Worm (Caenorhabditis elegans) whole organism, L1 larva: Measurements from ENCODE around the gene ZK666.11.
A peak's percentile ranks its signal among the peaks of the same experiment; 100 is the strongest.

Experiments used
- C04F5.9 ChIP-seq: sonication (generic microtip); optimal IDR thresholded peaks from 2 replicates; lab custom pipeline; 2016; ENCODE audit warnings: missing genetic modification characterization, missing compliant biosample characterization
- C16A3.4 ChIP-seq: fragments of 150-350 bp; optimal IDR thresholded peaks from 2 replicates; lab custom pipeline; 2014; ENCODE audit warnings: missing biosample characterization, missing genetic modification characterization
- C34B4.2 ChIP-seq: sonication (generic microtip); optimal IDR thresholded peaks from 2 replicates; lab custom pipeline; 2017; ENCODE audit warnings: mild to moderate bottlenecking, missing genetic modification characterization, missing compliant biosample characterization
- F16B12.6 ChIP-seq: fragments of 150-350 bp; optimal IDR thresholded peaks from 2 replicates; lab custom pipeline; 2014; ENCODE audit warnings: missing biosample characterization, missing genetic modification characterization
- Y116A8C.19 ChIP-seq: sonication (generic microtip); optimal IDR thresholded peaks from 2 replicates; lab custom pipeline; 2016; ENCODE audit warnings: missing compliant biosample characterization, missing genetic modification characterization, borderline replicate concordance
- aha-1 ChIP-seq: fragments of 150-350 bp; optimal IDR thresholded peaks from 2 replicates; lab custom pipeline; 2014; ENCODE audit warnings: missing biosample characterization, missing genetic modification characterization
- blmp-1 ChIP-seq: fragments of 150-350 bp; optimal IDR thresholded peaks from 2 replicates; lab custom pipeline; 2014; ENCODE audit warnings: missing biosample characterization, missing genetic modification characterization
- ceh-82 ChIP-seq, 3 experiments: fragments of 150-350 bp in 1 of 3; sonication (generic microtip) in 2 of 3; optimal IDR thresholded peaks; 2 replicates each; lab custom pipeline; 2014 to 2017; ENCODE audit warnings: missing biosample characterization in 3 of 3, missing genetic modification characterization in 3 of 3
- ces-1 ChIP-seq: fragments of 150-350 bp; optimal IDR thresholded peaks from 2 replicates; lab custom pipeline; 2014; ENCODE audit warnings: missing biosample characterization, missing genetic modification reagents, missing genetic modification characterization
- efl-1 ChIP-seq, 4 experiments: fragments of 150-350 bp; optimal IDR thresholded peaks in 3 of 4; peaks in 1 of 4; 1 replicate in 1 of 4; 2 replicates in 3 of 4; lab custom pipeline; 2014; ENCODE audit warnings: missing biosample characterization in 2 of 4, missing genetic modification characterization in 2 of 4, missing genetic modification reagents in 2 of 4
- egl-13 ChIP-seq: sonication (generic microtip); optimal IDR thresholded peaks from 2 replicates; lab custom pipeline; 2016; ENCODE audit warnings: missing genotype, missing genetic modification reagents, missing genetic modification characterization, missing compliant biosample characterization
- elt-2 ChIP-seq: sonication (generic microtip); optimal IDR thresholded peaks from 2 replicates; lab custom pipeline; 2016; ENCODE audit warnings: missing genetic modification characterization, mild to moderate bottlenecking, inconsistent platforms, missing compliant biosample characterization, missing genetic modification reagents
- ets-5 ChIP-seq: fragments of 200-800 bp; sonication (Bioruptor generic); IDR thresholded peaks from 2 replicates; pipeline ENCODE4 v1.3.6; 2022; ENCODE audit warnings: missing genetic modification characterization, missing compliant biosample characterization
- fkh-4 ChIP-seq: sonication (generic microtip); optimal IDR thresholded peaks from 2 replicates; lab custom pipeline; 2016; ENCODE audit warnings: missing compliant biosample characterization, missing genetic modification characterization, borderline replicate concordance
- fkh-8 ChIP-seq: sonication (generic microtip); optimal IDR thresholded peaks from 2 replicates; lab custom pipeline; 2016; ENCODE audit warnings: mild to moderate bottlenecking, missing genetic modification characterization, missing compliant biosample characterization
- hlh-17 ChIP-seq: fragments of 200-800 bp; sonication (Bioruptor generic); optimal IDR thresholded peaks from 2 replicates; lab custom pipeline; 2018; ENCODE audit warnings: missing genetic modification characterization, mild to moderate bottlenecking, missing compliant biosample characterization, moderate library complexity, borderline replicate concordance
- isw-1 ChIP-seq: fragments of 200-800 bp; sonication (Bioruptor generic); IDR thresholded peaks from 2 replicates; pipeline ENCODE4 v1.3.6; 2022; ENCODE audit warnings: missing genetic modification characterization, missing compliant biosample characterization
- jun-1 ChIP-seq: fragments of 150-350 bp; optimal IDR thresholded peaks from 2 replicates; lab custom pipeline; 2014; ENCODE audit warnings: missing biosample characterization, missing genetic modification reagents, missing genetic modification characterization
- lin-13 ChIP-seq: fragments of 150-350 bp; optimal IDR thresholded peaks from 2 replicates; lab custom pipeline; 2014; ENCODE audit warnings: missing biosample characterization, missing genetic modification reagents, missing genetic modification characterization
- lin-15B ChIP-seq: fragments of 150-350 bp; sonication (generic microtip); optimal IDR thresholded peaks from 3 replicates; lab custom pipeline; 2014; ENCODE audit warnings: missing biosample characterization, missing genetic modification characterization
- lin-35 ChIP-seq, 2 experiments: fragments of 150-350 bp; optimal IDR thresholded peaks; 2 replicates each; lab custom pipeline; 2014; ENCODE audit warnings: missing biosample characterization in 2 of 2, missing genetic modification characterization in 2 of 2, missing genetic modification reagents in 2 of 2
- mab-9 ChIP-seq: fragments of 200-800 bp; sonication (Bioruptor generic); IDR thresholded peaks from 2 replicates; pipeline ENCODE4 v1.3.6; 2022; ENCODE audit warnings: missing genetic modification reagents, missing genetic modification characterization, missing compliant biosample characterization
- mef-2 ChIP-seq: fragments of 150-350 bp; optimal IDR thresholded peaks from 2 replicates; lab custom pipeline; 2014; ENCODE audit warnings: missing biosample characterization, missing genetic modification characterization
- nhr-20 ChIP-seq: sonication (generic microtip); optimal IDR thresholded peaks from 2 replicates; lab custom pipeline; 2016; ENCODE audit warnings: mild to moderate bottlenecking, missing genetic modification characterization, missing compliant biosample characterization
- nhr-237 ChIP-seq: fragments of 150-350 bp; optimal IDR thresholded peaks from 2 replicates; lab custom pipeline; 2014; ENCODE audit warnings: missing biosample characterization, missing genetic modification characterization
- nhr-28 ChIP-seq: fragments of 150-350 bp; optimal IDR thresholded peaks from 2 replicates; lab custom pipeline; 2014; ENCODE audit warnings: missing biosample characterization, missing genetic modification characterization
- nhr-71 ChIP-seq: sonication (generic microtip); optimal IDR thresholded peaks from 2 replicates; lab custom pipeline; 2016; ENCODE audit warnings: mild to moderate bottlenecking, missing genetic modification characterization, moderate library complexity, missing compliant biosample characterization
- nhr-76 ChIP-seq: sonication (generic microtip); optimal IDR thresholded peaks from 2 replicates; lab custom pipeline; 2017; ENCODE audit warnings: missing biosample characterization, missing genetic modification characterization
- nhr-90 ChIP-seq: sonication (generic microtip); optimal IDR thresholded peaks from 2 replicates; lab custom pipeline; 2016; ENCODE audit warnings: mild to moderate bottlenecking, missing genetic modification characterization, missing compliant biosample characterization; ENCODE audit not compliant: poor library complexity
- pax-3 ChIP-seq: fragments of 200-800 bp; sonication (Bioruptor generic); optimal IDR thresholded peaks from 2 replicates; lab custom pipeline; 2018; ENCODE audit warnings: mild to moderate bottlenecking, missing genetic modification characterization, moderate library complexity, missing compliant biosample characterization
- pqm-1 ChIP-seq: sonication (generic microtip); optimal IDR thresholded peaks from 3 replicates; lab custom pipeline; 2017; ENCODE audit warnings: missing biosample characterization, missing genetic modification characterization
- rnt-1 ChIP-seq: sonication (generic microtip); optimal IDR thresholded peaks from 2 replicates; lab custom pipeline; 2016; ENCODE audit warnings: mild to moderate bottlenecking, missing genetic modification characterization, moderate library complexity, missing compliant biosample characterization
- sup-37 ChIP-seq: fragments of 200-800 bp; sonication (Bioruptor generic); optimal IDR thresholded peaks from 2 replicates; lab custom pipeline; 2018; ENCODE audit warnings: mild to moderate bottlenecking, missing genetic modification characterization, missing compliant biosample characterization
- swsn-7 ChIP-seq: sonication (generic microtip); optimal IDR thresholded peaks from 2 replicates; lab custom pipeline; 2016; ENCODE audit warnings: missing genetic modification characterization, missing compliant biosample characterization
- tlp-1 ChIP-seq: fragments of 150-350 bp; optimal IDR thresholded peaks from 2 replicates; lab custom pipeline; 2014; ENCODE audit warnings: missing biosample characterization, missing genetic modification characterization
- xbp-1 ChIP-seq: sonication (generic microtip); optimal IDR thresholded peaks from 2 replicates; lab custom pipeline; 2016; ENCODE audit warnings: missing genetic modification characterization, missing compliant biosample characterization
- ztf-11 ChIP-seq, 2 experiments: sonication (generic microtip); optimal IDR thresholded peaks; 2 replicates each; lab custom pipeline; 2016 to 2017; ENCODE audit warnings: missing genetic modification characterization in 2 of 2, missing biosample characterization in 1 of 2, missing compliant biosample characterization in 1 of 2

ZK666.11 gene

DNA sequence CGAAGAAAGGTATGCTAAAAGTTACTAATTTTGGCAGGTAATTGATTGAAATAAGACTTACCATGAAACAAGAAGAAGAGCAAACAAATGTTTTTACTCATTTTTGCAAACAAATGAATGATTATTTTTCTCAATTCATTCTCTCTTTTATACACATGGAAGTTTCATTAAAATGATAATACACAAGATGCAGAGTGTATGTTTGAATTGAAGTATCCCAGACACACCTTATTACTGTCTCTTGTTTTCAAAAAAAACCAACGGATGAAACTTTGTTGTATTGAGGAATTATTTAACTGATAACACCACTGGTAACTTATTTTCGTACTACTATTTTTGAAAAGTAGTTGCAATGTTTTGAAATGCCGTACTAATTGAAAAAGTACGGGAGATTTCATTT lies 3.0 kb upstream of the ZK666.11 start, which contains the start of gene clec-59:
Gene clec-59 (minus strand): TSS at position 101 of the 400 bp plus-strand sequence.
- TF ChIP-seq tlp-1 = no peak
- TF ChIP-seq ces-1 (GFP tag; lab: Kevin White, UChicago) = no peak
- no peak for TF ChIP-seq F16B12.6 (tag; lab: Kevin White, UChicago)
- no peak for TF ChIP-seq jun-1 (tag; lab: Kevin White, UChicago)
- no peak for TF ChIP-seq nhr-28
- no peak for TF ChIP-seq C16A3.4 (tag; lab: Kevin White, UChicago)
- TF ChIP-seq ceh-82 (tag; optimal IDR thresholded peaks at IDR 0.05; lab: Kevin White, UChicago) = no peak
- TF ChIP-seq fkh-8 (tag; lab: Kevin White, UChicago) = no peak
- TF ChIP-seq hlh-17 (GFP tag; lab: Kevin White, UChicago) = no peak
- no peak for TF ChIP-seq lin-35 (GFP tag; optimal IDR thresholded peaks at IDR 0.05; lab: Kevin White, UChicago)
- no peak for TF ChIP-seq sup-37
- no peak for TF ChIP-seq aha-1 (tag; lab: Kevin White, UChicago)
- TF ChIP-seq blmp-1 = no peak
- TF ChIP-seq egl-13 (tag; lab: Kevin White, UChicago) = no peak
- TF ChIP-seq ztf-11 (tag; optimal IDR thresholded peaks at IDR 0.05; lab: Kevin White, UChicago) = no peak
- no peak for TF ChIP-seq xbp-1 (tag; lab: Kevin White, UChicago)
- TF ChIP-seq, all 84 proteins: peak for 0

DNA sequence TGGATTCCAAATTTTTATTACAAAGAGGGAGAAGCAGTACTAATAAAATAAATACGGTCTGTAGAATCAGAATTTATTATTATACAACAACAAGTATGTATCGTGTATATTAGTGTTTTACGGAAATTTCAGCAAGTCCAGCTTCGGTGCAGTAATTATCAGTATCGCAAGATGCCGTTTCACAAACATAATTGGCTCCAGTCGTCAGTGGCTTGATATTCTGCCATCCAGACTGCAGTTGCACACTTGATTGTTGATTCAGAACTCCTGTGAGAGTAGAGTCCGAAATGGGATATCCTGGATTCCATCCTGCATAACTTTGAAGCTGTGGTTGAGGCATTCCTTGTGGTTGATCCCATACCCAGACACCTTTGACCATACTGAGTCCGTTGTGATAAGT lies 2.3 kb upstream of the ZK666.11 start:
- TF ChIP-seq lin-13 = no peak
- TF ChIP-seq nhr-237 = no peak
- no peak for TF ChIP-seq nhr-76
- no peak for TF ChIP-seq rnt-1 (tag; lab: Kevin White, UChicago)
- no peak for TF ChIP-seq C34B4.2 (tag; lab: Kevin White, UChicago)
- TF ChIP-seq nhr-20 (tag; lab: Kevin White, UChicago) = no peak
- no peak for TF ChIP-seq isw-1
- TF ChIP-seq fkh-4 (tag; lab: Kevin White, UChicago) = no peak
- no peak for TF ChIP-seq swsn-7 (tag; lab: Kevin White, UChicago)
- TF ChIP-seq nhr-71 (tag; lab: Kevin White, UChicago) = no peak
- TF ChIP-seq nhr-90 (tag; lab: Kevin White, UChicago) = no peak

DNA sequence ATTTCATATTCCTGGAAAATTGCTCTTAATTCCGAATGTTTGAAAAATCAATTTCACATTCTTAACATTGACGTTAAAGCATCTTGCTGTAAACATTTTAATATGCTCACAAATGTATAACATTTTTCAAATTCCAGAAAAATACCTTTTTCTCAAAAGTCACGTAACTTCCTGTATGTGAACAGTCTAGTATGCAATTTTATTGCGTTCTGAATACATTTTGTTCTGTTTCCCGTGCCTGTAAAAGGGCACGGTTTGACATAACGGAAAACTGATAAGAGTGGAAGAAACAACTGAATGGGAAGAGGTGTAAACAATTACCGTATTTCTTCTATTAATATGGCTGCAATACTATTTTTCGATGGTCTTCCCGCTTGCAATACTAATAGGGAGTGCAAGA lies 577 bp downstream of the ZK666.11 start:
- no peak for TF ChIP-seq mab-9 (GFP tag; lab: Robert Waterston, UW)
- TF ChIP-seq xbp-1 (tag; lab: Kevin White, UChicago) = no peak
- no peak for TF ChIP-seq pqm-1 (tag; lab: Kevin White, UChicago)
- no peak for TF ChIP-seq mef-2 (tag; lab: Kevin White, UChicago)
- TF ChIP-seq lin-15B (tag; lab: Kevin White, UChicago) = no peak
- TF ChIP-seq C04F5.9 (tag; lab: Kevin White, UChicago) = no peak
- no peak for TF ChIP-seq C16A3.4 (tag; lab: Kevin White, UChicago)

DNA sequence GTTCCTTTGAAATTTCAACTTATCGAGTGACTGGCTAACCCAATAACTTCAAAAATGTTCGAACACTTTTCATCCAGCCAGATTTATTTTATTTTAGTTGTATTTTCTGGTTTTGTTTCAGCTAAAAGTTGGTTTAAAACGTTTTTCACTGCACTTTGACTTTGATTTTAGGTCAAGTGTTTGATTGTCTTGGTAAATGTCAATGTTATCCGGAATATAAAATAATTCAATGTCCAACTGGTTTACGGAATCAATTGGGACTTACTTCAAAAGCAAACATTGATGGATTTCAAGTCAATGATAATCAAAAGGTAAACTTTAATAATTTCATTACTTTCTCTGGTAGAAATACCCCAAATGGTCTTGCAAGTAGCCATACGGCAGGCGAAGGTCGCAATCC lies 1.5 kb downstream of the ZK666.11 start:
- TF ChIP-seq C34B4.2 (tag; lab: Kevin White, UChicago) = no peak
- no peak for TF ChIP-seq C16A3.4 (tag; lab: Kevin White, UChicago)
- TF ChIP-seq pax-3 (tag; lab: Kevin White, UChicago) = no peak
- no peak for TF ChIP-seq nhr-76
- no peak for TF ChIP-seq ets-5 (GFP tag; lab: Robert Waterston, UW)

DNA sequence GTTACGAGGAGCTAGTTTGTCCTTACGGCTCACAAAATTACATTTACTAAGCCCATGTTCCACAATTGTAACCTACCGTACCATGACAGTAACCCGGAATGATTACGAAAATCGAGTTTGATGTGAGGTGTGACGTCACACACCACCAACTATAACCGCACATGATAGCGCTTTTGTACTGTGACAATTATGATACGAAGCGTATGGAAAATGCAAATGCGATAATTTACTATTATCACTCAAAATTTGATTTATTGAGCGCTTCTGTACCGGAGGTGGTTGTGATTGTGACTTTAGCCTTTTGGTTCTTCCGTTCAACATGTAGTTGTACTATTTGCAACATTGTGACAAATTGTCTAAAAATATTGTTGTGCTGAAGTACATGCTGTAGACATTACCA lies 3.3 kb downstream of the ZK666.11 start:
- TF ChIP-seq hlh-17 (GFP tag; lab: Kevin White, UChicago) (no peak), efl-1 (optimal IDR thresholded peaks at IDR 0.05; lab: Kevin White, UChicago) (no peak), efl-1 (GFP tag; optimal IDR thresholded peaks at IDR 0.05 in 1 of 2; lab: Kevin White, UChicago) (peak in 1 of 2 experiments; percentile 86), fkh-8 (tag; lab: Kevin White, UChicago) (no peak), Y116A8C.19 (tag; lab: Kevin White, UChicago) (no peak), elt-2 (tag; lab: Kevin White, UChicago) (peak; percentile 46)
